Worm (Caenorhabditis elegans): ENCODE results near the gene W07G4.1.

DNA sequence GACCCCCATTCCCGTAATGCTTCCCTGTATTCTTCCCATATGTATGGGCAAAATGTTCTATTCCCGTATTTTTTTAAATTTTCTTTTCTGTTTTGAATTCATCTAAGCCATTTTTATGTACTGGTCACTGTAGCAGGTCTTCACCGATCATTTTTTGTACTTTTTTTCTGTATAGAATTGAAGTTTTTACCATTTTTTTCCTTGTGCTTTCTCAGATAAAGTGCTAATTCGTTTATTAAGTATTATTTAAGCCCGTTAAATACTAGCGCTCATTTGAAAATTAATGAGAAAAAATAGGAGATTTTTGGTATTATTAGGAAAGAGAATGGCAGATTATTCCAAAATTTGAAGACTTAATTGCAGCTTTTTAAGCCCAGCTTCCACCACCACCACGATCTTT, 26.6 kb upstream of the W07G4.1 start:
- TF ChIP-seq nhr-11 (tag; optimal IDR thresholded peaks at IDR 0.05) (no peak), skn-1 (tag; optimal IDR thresholded peaks at IDR 0.05) (no peak), unc-39 (tag; optimal IDR thresholded peaks at IDR 0.05) (no peak), zag-1 (tag; optimal IDR thresholded peaks at IDR 0.05) (no peak), lin-1 (GFP tag; IDR thresholded peaks at IDR 0.05) (no peak), nhr-28 (tag; optimal IDR thresholded peaks at IDR 0.05) (no peak), lsy-2 (tag; optimal IDR thresholded peaks at IDR 0.05) (no peak), nhr-76 (tag; optimal IDR thresholded peaks at IDR 0.05) (no peak), nhr-10 (tag; optimal IDR thresholded peaks at IDR 0.05) (no peak)
